Fruit fly (Drosophila melanogaster) whole organism, prepupa: ENCODE measurements around the gene CG13639.

Experiments
- Blimp-1 ChIP-seq: fragments of 200-800 bp; sonication (Bioruptor generic); optimal IDR thresholded peaks from 3 replicates; lab custom pipeline; 2017; ENCODE audit warnings: missing biosample characterization, missing genetic modification characterization, mild to moderate bottlenecking, moderate library complexity, missing genetic modification reagents
- CG10669 ChIP-seq: fragments of 200-800 bp; sonication (Bioruptor generic); optimal IDR thresholded peaks from 3 replicates; lab custom pipeline; 2018; ENCODE audit warnings: missing biosample characterization, mild to moderate bottlenecking, missing genetic modification characterization, moderate library complexity
- CG11902 ChIP-seq: fragments of 200-800 bp; sonication (Bioruptor generic); optimal IDR thresholded peaks from 3 replicates; lab custom pipeline; 2016; ENCODE audit warnings: missing biosample characterization, missing genetic modification characterization
- CG15336 ChIP-seq: fragments of 200-800 bp; sonication (Bioruptor generic); IDR thresholded peaks from 2 replicates; pipeline ENCODE4 v1.3.6; 2022; ENCODE audit warnings: missing biosample characterization, missing genetic modification characterization
- CG16779 ChIP-seq: fragments of 200-800 bp; sonication (Bioruptor generic); optimal IDR thresholded peaks from 3 replicates; lab custom pipeline; 2017; ENCODE audit warnings: missing biosample characterization, mild to moderate bottlenecking, missing genetic modification characterization
- CG32006 ChIP-seq: fragments of 200-800 bp; sonication (Bioruptor generic); optimal IDR thresholded peaks from 3 replicates; lab custom pipeline; 2017; ENCODE audit warnings: missing biosample characterization, mild to moderate bottlenecking, missing genetic modification characterization
- CG4318 ChIP-seq: fragments of 200-800 bp; sonication (Bioruptor generic); optimal IDR thresholded peaks from 3 replicates; lab custom pipeline; 2017; ENCODE audit warnings: missing biosample characterization, mild to moderate bottlenecking, missing genetic modification characterization
- CG6163 ChIP-seq: fragments of 200-800 bp; sonication (Bioruptor generic); IDR thresholded peaks from 3 replicates; pipeline ENCODE4 v1.3.6; 2022; ENCODE audit warnings: missing biosample characterization, missing genetic modification characterization
- CG6276 ChIP-seq: fragments of 200-800 bp; sonication (Bioruptor generic); optimal IDR thresholded peaks from 2 replicates; lab custom pipeline; 2017; ENCODE audit warnings: missing biosample characterization, mild to moderate bottlenecking, missing genetic modification characterization
- CG6792 ChIP-seq: fragments of 200-800 bp; sonication (Bioruptor generic); optimal IDR thresholded peaks from 3 replicates; lab custom pipeline; 2016; ENCODE audit warnings: missing biosample characterization, missing genetic modification characterization
- CG6808 ChIP-seq: fragments of 200-800 bp; sonication (Bioruptor generic); optimal IDR thresholded peaks from 3 replicates; lab custom pipeline; 2017; ENCODE audit warnings: missing biosample characterization, missing genetic modification characterization, mild to moderate bottlenecking, moderate library complexity, missing genetic modification reagents
- CG6854 ChIP-seq: fragments of 200-800 bp; sonication (Bioruptor generic); optimal IDR thresholded peaks from 2 replicates; lab custom pipeline; 2017; ENCODE audit warnings: missing biosample characterization, mild to moderate bottlenecking, missing genetic modification characterization
- CG7368 ChIP-seq: fragments of 200-800 bp; sonication (Bioruptor generic); optimal IDR thresholded peaks from 3 replicates; lab custom pipeline; 2016; ENCODE audit warnings: missing biosample characterization, missing genetic modification characterization
- CG8119 ChIP-seq: fragments of 200-800 bp; sonication (Bioruptor generic); IDR thresholded peaks from 3 replicates; pipeline ENCODE4 v1.3.6; 2022; ENCODE audit warnings: missing biosample characterization, missing genetic modification characterization
- CG9139 ChIP-seq: fragments of 200-800 bp; sonication (Bioruptor generic); optimal IDR thresholded peaks from 3 replicates; lab custom pipeline; 2017; ENCODE audit warnings: missing biosample characterization, mild to moderate bottlenecking, missing genetic modification characterization
- Eip75B ChIP-seq: fragments of 200-800 bp; sonication (Bioruptor generic); optimal IDR thresholded peaks from 3 replicates; lab custom pipeline; 2016; ENCODE audit warnings: missing biosample characterization, missing genetic modification characterization
- Eip78C ChIP-seq: fragments of 200-800 bp; sonication (Bioruptor generic); peaks from one replicate; lab custom pipeline; 2016; ENCODE audit warnings: missing biosample characterization, missing genetic modification characterization
- Eip93F ChIP-seq: fragments of 200-800 bp; sonication (Bioruptor generic); optimal IDR thresholded peaks from 2 replicates; lab custom pipeline; 2016; ENCODE audit warnings: missing biosample characterization, mild to moderate bottlenecking, missing genetic modification characterization
- Ets96B ChIP-seq: fragments of 200-800 bp; optimal IDR thresholded peaks from 2 replicates; lab custom pipeline; 2019; ENCODE audit warnings: missing biosample characterization, mild to moderate bottlenecking, missing genetic modification characterization, moderate library complexity
- Gug ChIP-seq: fragments of 200-800 bp; sonication (Bioruptor generic); IDR thresholded peaks from 2 replicates; pipeline ENCODE4 v1.3.6; 2022; ENCODE audit warnings: missing biosample characterization, missing genetic modification characterization
- Hr39 ChIP-seq: fragments of 200-800 bp; sonication (Bioruptor generic); optimal IDR thresholded peaks from 2 replicates; lab custom pipeline; 2016; ENCODE audit warnings: missing biosample characterization, missing genetic modification characterization
- Hr4 ChIP-seq: fragments of 200-800 bp; sonication (Bioruptor generic); optimal IDR thresholded peaks from 3 replicates; lab custom pipeline; 2016; ENCODE audit warnings: missing biosample characterization, missing genetic modification characterization
- Met ChIP-seq: fragments of 200-800 bp; sonication (Bioruptor generic); optimal IDR thresholded peaks from 3 replicates; lab custom pipeline; 2016; ENCODE audit warnings: missing biosample characterization, missing genetic modification characterization
- OdsH ChIP-seq: fragments of 200-800 bp; sonication (Bioruptor generic); optimal IDR thresholded peaks from 3 replicates; lab custom pipeline; 2016; ENCODE audit warnings: missing biosample characterization, missing genetic modification characterization
- Smox ChIP-seq: fragments of 200-800 bp; sonication (Bioruptor generic); optimal IDR thresholded peaks from 3 replicates; lab custom pipeline; 2016; ENCODE audit warnings: missing biosample characterization, missing genetic modification characterization
- Sox15 ChIP-seq: fragments of 200-800 bp; sonication (Bioruptor generic); optimal IDR thresholded peaks from 3 replicates; lab custom pipeline; 2016; ENCODE audit warnings: missing biosample characterization, missing genetic modification characterization
- achi ChIP-seq: fragments of 200-800 bp; sonication (Bioruptor generic); optimal IDR thresholded peaks from 3 replicates; lab custom pipeline; 2016; ENCODE audit warnings: missing biosample characterization, missing genetic modification characterization
- cyc ChIP-seq: fragments of 200-800 bp; sonication (Bioruptor generic); optimal IDR thresholded peaks from 3 replicates; lab custom pipeline; 2016; ENCODE audit warnings: missing biosample characterization, missing genetic modification characterization
- dac ChIP-seq: fragments of 200-800 bp; sonication (Bioruptor generic); optimal IDR thresholded peaks from 2 replicates; lab custom pipeline; 2017; ENCODE audit warnings: missing biosample characterization, mild to moderate bottlenecking, missing genetic modification characterization
- eg ChIP-seq: fragments of 200-800 bp; sonication (Bioruptor generic); IDR thresholded peaks from 3 replicates; pipeline ENCODE4 v1.3.6; 2022; ENCODE audit warnings: missing biosample characterization, missing genetic modification characterization
- fd59A ChIP-seq: fragments of 200-800 bp; sonication (Bioruptor generic); optimal IDR thresholded peaks from 2 replicates; lab custom pipeline; 2017; ENCODE audit warnings: missing biosample characterization, mild to moderate bottlenecking, missing genetic modification characterization, missing genetic modification reagents
- fkh ChIP-seq: fragments of 200-800 bp; sonication (Bioruptor generic); optimal IDR thresholded peaks from 3 replicates; lab custom pipeline; 2017; ENCODE audit warnings: missing biosample characterization, mild to moderate bottlenecking, missing genetic modification characterization, moderate library complexity
- lz ChIP-seq: fragments of 200-800 bp; sonication (Bioruptor generic); optimal IDR thresholded peaks from 3 replicates; lab custom pipeline; 2016; ENCODE audit warnings: missing biosample characterization, missing genetic modification characterization
- net ChIP-seq: fragments of 200-800 bp; sonication (Bioruptor generic); optimal IDR thresholded peaks from 3 replicates; lab custom pipeline; 2016; ENCODE audit warnings: missing biosample characterization, missing genetic modification characterization
- pdm3 ChIP-seq: fragments of 200-800 bp; sonication (Bioruptor generic); optimal IDR thresholded peaks from 3 replicates; lab custom pipeline; 2016; ENCODE audit warnings: missing biosample characterization, missing genetic modification characterization
- salr ChIP-seq, 2 experiments: fragments of 200-800 bp; sonication (Bioruptor generic); optimal IDR thresholded peaks; 3 replicates each; lab custom pipeline; 2016 to 2018; ENCODE audit warnings: missing biosample characterization in 2 of 2, missing genetic modification characterization in 2 of 2, mild to moderate bottlenecking in 1 of 2
- svp ChIP-seq: fragments of 200-800 bp; sonication (Bioruptor generic); peaks from one replicate; lab custom pipeline; 2016; ENCODE audit warnings: missing biosample characterization, missing genetic modification characterization
- topi ChIP-seq: fragments of 200-800 bp; sonication (Bioruptor generic); optimal IDR thresholded peaks from 3 replicates; lab custom pipeline; 2016; ENCODE audit warnings: missing biosample characterization, missing genetic modification characterization

CG13639 gene

dm6 chr3R:24893320-24893955, 33.3 kb upstream of the CG13639 start (continued):
- TF ChIP-seq Hr39 (GFP tag; lab: Kevin White, UChicago): peak; percentile 22
- peak; percentile 77 for TF ChIP-seq Smox (GFP tag; lab: Kevin White, UChicago)
- peak; percentile 74 for TF ChIP-seq CG9139 (GFP tag; lab: Kevin White, UChicago)
- TF ChIP-seq Hr4 (GFP tag; lab: Kevin White, UChicago): peak; percentile 66
- TF ChIP-seq fd59A: peak; percentile 85
- TF ChIP-seq CG4318 (GFP tag; lab: Kevin White, UChicago): peak; percentile 74
- TF ChIP-seq CG16779 (tag; lab: Kevin White, UChicago): peak; percentile 81
- peak; percentile 39 for TF ChIP-seq Sox15 (GFP tag; lab: Kevin White, UChicago)
- TF ChIP-seq CG11902 (GFP tag; lab: Kevin White, UChicago): peak; percentile 59
- peak; percentile 88 for TF ChIP-seq net (GFP tag; lab: Kevin White, UChicago)
- TF ChIP-seq Gug: peak; percentile 76
- TF ChIP-seq CG7368 (GFP tag; lab: Kevin White, UChicago): peak; percentile 78
- peak; percentile 74 for TF ChIP-seq cyc
- peak; percentile 95 for TF ChIP-seq Eip78C (GFP tag; lab: Kevin White, UChicago)
- TF ChIP-seq CG6792 (GFP tag; lab: Kevin White, UChicago): peak; percentile 80
- TF ChIP-seq Eip93F: no peak
- peak; percentile 93 for TF ChIP-seq Ets96B (tag; lab: Kevin White, UChicago)
- peak; percentile 90 for TF ChIP-seq achi (GFP tag; lab: Kevin White, UChicago)
- peak; percentile 83 for TF ChIP-seq Met (GFP tag; lab: Kevin White, UChicago)
- peak; percentile 81 for TF ChIP-seq CG10669
- TF ChIP-seq salr (GFP tag; optimal IDR thresholded peaks at IDR 0.05; lab: Kevin White, UChicago): peak; percentile 7 to 86

DNA sequence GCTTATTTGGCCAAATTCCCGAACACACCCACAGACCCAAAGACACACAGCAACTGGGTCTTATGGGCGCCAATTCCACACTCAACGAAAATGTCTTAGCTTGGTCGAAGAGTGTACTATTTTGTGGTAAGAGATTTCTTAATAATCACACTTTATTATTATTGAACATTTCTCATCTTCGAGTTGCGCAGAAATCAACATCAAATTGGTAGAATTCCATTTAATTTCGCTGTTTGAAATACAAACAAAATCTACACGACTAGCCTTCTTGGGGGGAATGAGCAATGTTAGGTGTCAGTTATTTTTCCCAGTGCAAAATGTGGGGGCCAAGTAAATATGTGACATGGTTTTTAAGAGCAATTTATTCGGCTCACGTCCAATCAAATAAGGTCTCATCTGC, 30.8 kb upstream of the CG13639 start:
- TF ChIP-seq Blimp-1 (GFP tag; lab: Kevin White, UChicago) (no peak), CG8119 (GFP tag; lab: Robert Waterston, UW) (peak; percentile 55; the same call in 2 of the 3 replicates), Eip75B (no peak), eg (peak; percentile 29; the same call in 1 of the 3 replicates), CG6276 (GFP tag; lab: Kevin White, UChicago) (peak; percentile 38), CG6854 (GFP tag; lab: Kevin White, UChicago) (no peak), lz (peak; percentile 5), Eip78C (GFP tag; lab: Kevin White, UChicago) (peak; percentile 69), svp (GFP tag; lab: Kevin White, UChicago) (peak; percentile 37), dac (peak; percentile 37), CG32006 (GFP tag; lab: Kevin White, UChicago) (peak; percentile 71), CG15336 (GFP tag; lab: Robert Waterston, UW) (peak; percentile 67), topi (GFP tag; lab: Kevin White, UChicago) (no peak), CG6163 (GFP tag; lab: Robert Waterston, UW) (0 out of 3 replicates have a peak, but pooled peaks have one; percentile 16), CG6792 (GFP tag; lab: Kevin White, UChicago) (peak; percentile 14), achi (GFP tag; lab: Kevin White, UChicago) (peak; percentile 5), pdm3 (GFP tag; lab: Kevin White, UChicago) (peak; percentile 38), OdsH (peak; percentile 35), CG4318 (GFP tag; lab: Kevin White, UChicago) (peak; percentile 47), Hr39 (GFP tag; lab: Kevin White, UChicago) (peak; percentile 6), Hr4 (GFP tag; lab: Kevin White, UChicago) (peak; percentile 59), fkh (GFP tag; lab: Kevin White, UChicago) (no peak), CG6808 (GFP tag; lab: Kevin White, UChicago) (no peak)
- TF ChIP-seq, all 60 proteins: peak for 17
